Fruit fly (Drosophila melanogaster) whole organism, embryonic: ENCODE measurements around the gene DIP2.

Experiments
- ATbp ChIP-seq: fragments of 200-800 bp; sonication (Bioruptor generic); optimal IDR thresholded peaks from 2 replicates; lab custom pipeline; 2017; ENCODE audit warnings: missing biosample characterization, mild to moderate bottlenecking, missing genetic modification characterization, missing genetic modification reagents
- BEAF-32 ChIP-seq: fragments of 200-800 bp; sonication (Bioruptor generic); optimal IDR thresholded peaks from 3 replicates; lab custom pipeline; 2017; ENCODE audit warnings: missing biosample characterization, missing genetic modification characterization, mild to moderate bottlenecking, moderate library complexity, missing genetic modification reagents
- CG1024 ChIP-seq: fragments of 200-800 bp; sonication (Bioruptor generic); IDR thresholded peaks from 2 replicates; pipeline ENCODE4 v1.3.6; 2022; ENCODE audit warnings: missing biosample characterization, missing genetic modification characterization
- CG6791 ChIP-seq: fragments of 200-800 bp; sonication (Bioruptor generic); IDR thresholded peaks from 3 replicates; pipeline ENCODE4 v1.3.6; 2022; ENCODE audit warnings: missing biosample characterization, missing genetic modification characterization; ENCODE audit not compliant: partially characterized antibody
- Dek ChIP-seq: fragments of 200-800 bp; sonication (Bioruptor generic); optimal IDR thresholded peaks from 3 replicates; lab custom pipeline; 2019; ENCODE audit warnings: missing biosample characterization, mild to moderate bottlenecking, missing genetic modification characterization, moderate library complexity
- GATAe ChIP-seq: fragments of 200-800 bp; sonication (Bioruptor generic); conservative IDR thresholded peaks from 2 replicates; pipeline ENCODE4 v1.3.6; 2022; ENCODE audit warnings: missing biosample characterization, missing genetic modification characterization
- Sox102F ChIP-seq: fragments of 200-800 bp; sonication (Bioruptor generic); optimal IDR thresholded peaks from 2 replicates; lab custom pipeline; 2018; ENCODE audit warnings: missing biosample characterization, mild to moderate bottlenecking, missing genetic modification characterization, moderate library complexity
- peb ChIP-seq: fragments of 200-800 bp; sonication (Bioruptor generic); IDR thresholded peaks from 2 replicates; pipeline ENCODE4 v1.3.6; 2022; ENCODE audit warnings: missing biosample characterization, missing genetic modification characterization
- prd ChIP-seq, 3 experiments: fragments of >200 bp in 2 of 3; fragments of 200-800 bp in 1 of 3; sonication (Bioruptor generic) in 1 of 3; optimal IDR thresholded peaks in 2 of 3; IDR thresholded peaks in 1 of 3; 2 replicates in 2 of 3; 3 replicates in 1 of 3; pipeline versions ENCODE4 v1.3.6 to Lab custom; 2017 to 2022; ENCODE audit warnings: missing biosample characterization in 1 of 3, missing genetic modification characterization in 1 of 3
- run ChIP-seq: fragments of 200-800 bp; sonication (Bioruptor generic); optimal IDR thresholded peaks from 3 replicates; lab custom pipeline; 2018; ENCODE audit warnings: missing biosample characterization, mild to moderate bottlenecking, missing genetic modification characterization
- ssp ChIP-seq: fragments of 200-800 bp; sonication (Bioruptor generic); IDR thresholded peaks from 2 replicates; pipeline ENCODE4 v1.3.6; 2022; ENCODE audit warnings: missing biosample characterization, missing genetic modification characterization

dm6 chr3L:291583-292145, 33.9 kb upstream of the DIP2 start:
- TF ChIP-seq BEAF-32 (GFP tag; lab: Kevin White, UChicago) (no peak), ssp (no peak), CG1024 (GFP tag; lab: Robert Waterston, UW) (no peak), Sox102F (no peak), Dek (tag; lab: Kevin White, UChicago) (no peak), CG6791 (GFP tag; lab: Robert Waterston, UW) (no peak), GATAe (no peak), prd (optimal IDR thresholded peaks at IDR 0.05; lab: Kevin White, UChicago) (no peak), prd (GFP tag; IDR thresholded peaks at IDR 0.05; lab: Robert Waterston, UW) (no peak), run (tag; lab: Kevin White, UChicago) (no peak), peb (GFP tag; lab: Robert Waterston, UW) (no peak), ATbp (no peak)
